Fruit fly (Drosophila melanogaster) whole organism, embryonic: ENCODE data around the gene CG43850.

Experiments used
- C15 ChIP-seq: fragments of 200-800 bp; sonication (Bioruptor generic); IDR thresholded peaks from 3 replicates; pipeline ENCODE4 v1.3.6; 2022; ENCODE audit warnings: missing biosample characterization, missing genetic modification characterization
- CG10321 ChIP-seq: fragments of 200-800 bp; sonication (Bioruptor generic); IDR thresholded peaks from 2 replicates; pipeline ENCODE4 v1.3.6; 2022; ENCODE audit warnings: missing biosample characterization, missing genetic modification characterization
- CG11093 ChIP-seq: fragments of 200-800 bp; sonication (Bioruptor generic); IDR thresholded peaks from 3 replicates; pipeline ENCODE4 v1.3.6; 2022; ENCODE audit warnings: missing biosample characterization, missing genetic modification characterization
- CG13624 ChIP-seq: fragments of 200-800 bp; sonication (Bioruptor generic); optimal IDR thresholded peaks from 2 replicates; lab custom pipeline; 2016; ENCODE audit warnings: missing biosample characterization, missing genetic modification characterization
- CG14014 ChIP-seq: fragments of 200-800 bp; sonication (Bioruptor generic); IDR thresholded peaks from 2 replicates; pipeline ENCODE4 v1.3.6; 2022; ENCODE audit warnings: missing biosample characterization, missing genetic modification characterization
- CG14441 ChIP-seq: fragments of 200-800 bp; sonication (Bioruptor generic); IDR thresholded peaks from 2 replicates; pipeline ENCODE4 v1.3.6; 2022; ENCODE audit warnings: missing biosample characterization, missing genetic modification characterization
- CG17359 ChIP-seq: fragments of 200-800 bp; sonication (Bioruptor generic); optimal IDR thresholded peaks from 3 replicates; lab custom pipeline; 2018; ENCODE audit warnings: missing biosample characterization, mild to moderate bottlenecking, missing genetic modification characterization, moderate library complexity
- CG18262 ChIP-seq: fragments of 200-800 bp; optimal IDR thresholded peaks from 3 replicates; lab custom pipeline; 2019; ENCODE audit warnings: missing biosample characterization, mild to moderate bottlenecking, missing genetic modification characterization, moderate library complexity
- CG18599 ChIP-seq: fragments of 200-800 bp; sonication (Bioruptor generic); optimal IDR thresholded peaks from 3 replicates; lab custom pipeline; 2017; ENCODE audit warnings: missing biosample characterization, missing genetic modification characterization, mild to moderate bottlenecking, moderate library complexity, missing genetic modification reagents
- CG2129 ChIP-seq: fragments of 200-800 bp; sonication (Bioruptor generic); IDR thresholded peaks from 2 replicates; pipeline ENCODE4 v1.3.6; 2022; ENCODE audit warnings: missing biosample characterization, missing genetic modification characterization; ENCODE audit not compliant: partially characterized antibody
- CG2712 ChIP-seq: fragments of 200-800 bp; optimal IDR thresholded peaks from 3 replicates; lab custom pipeline; 2019; ENCODE audit warnings: missing biosample characterization, mild to moderate bottlenecking, missing genetic modification characterization, moderate library complexity
- CG3065 ChIP-seq: fragments of 200-800 bp; sonication (Bioruptor generic); optimal IDR thresholded peaks from 2 replicates; lab custom pipeline; 2016; ENCODE audit warnings: missing biosample characterization, missing genetic modification characterization
- CG32767 ChIP-seq: fragments of 200-800 bp; sonication (Bioruptor generic); IDR thresholded peaks from 2 replicates; pipeline ENCODE4 v1.3.6; 2022; ENCODE audit warnings: missing biosample characterization, missing genetic modification characterization
- CG33557 ChIP-seq: fragments of 200-800 bp; sonication (Bioruptor generic); optimal IDR thresholded peaks from 2 replicates; lab custom pipeline; 2019; ENCODE audit warnings: missing biosample characterization, mild to moderate bottlenecking, missing genetic modification characterization, moderate library complexity
- CG34422 ChIP-seq: fragments of 200-800 bp; sonication (Bioruptor generic); IDR thresholded peaks from 3 replicates; pipeline ENCODE4 v1.3.6; 2022; ENCODE audit warnings: missing biosample characterization, missing genetic modification characterization
- CG3726 ChIP-seq: fragments of 200-800 bp; sonication (Bioruptor generic); IDR thresholded peaks from 3 replicates; pipeline ENCODE4, ENCODE4 v1.3.6; 2022; ENCODE audit warnings: missing biosample characterization, missing genetic modification characterization
- CG3838 ChIP-seq: fragments of 200-800 bp; sonication (Bioruptor generic); optimal IDR thresholded peaks from 3 replicates; lab custom pipeline; 2016; ENCODE audit warnings: missing biosample characterization, missing genetic modification characterization
- CG7786 ChIP-seq: fragments of 200-800 bp; sonication (Bioruptor generic); optimal IDR thresholded peaks from 2 replicates; lab custom pipeline; 2016; ENCODE audit warnings: missing biosample characterization, missing genetic modification characterization
- CG8089 ChIP-seq: fragments of 200-800 bp; sonication (Bioruptor generic); optimal IDR thresholded peaks from 3 replicates; lab custom pipeline; 2016; ENCODE audit warnings: missing biosample characterization, missing genetic modification characterization
- CG8290 ChIP-seq, 3 experiments: fragments of 200-800 bp; sonication (Bioruptor generic); optimal IDR thresholded peaks; 2 replicates each; lab custom pipeline; 2016 to 2019; ENCODE audit warnings: missing biosample characterization in 3 of 3, missing genetic modification characterization in 3 of 3, mild to moderate bottlenecking in 2 of 3, moderate library complexity in 1 of 3
- CG8944 ChIP-seq: fragments of 200-800 bp; sonication (Bioruptor generic); optimal IDR thresholded peaks from 3 replicates; lab custom pipeline; 2016; ENCODE audit warnings: missing biosample characterization, missing genetic modification characterization
- CG9437 ChIP-seq: fragments of 200-800 bp; sonication (Bioruptor generic); optimal IDR thresholded peaks from 2 replicates; lab custom pipeline; 2018; ENCODE audit warnings: missing biosample characterization, mild to moderate bottlenecking, missing genetic modification characterization
- CG9609 ChIP-seq: fragments of 200-800 bp; sonication (Bioruptor generic); optimal IDR thresholded peaks from 3 replicates; lab custom pipeline; 2016; ENCODE audit warnings: missing biosample characterization, missing genetic modification characterization
- Dref ChIP-seq: fragments of 200-800 bp; sonication (Bioruptor generic); IDR thresholded peaks from 2 replicates; pipeline ENCODE4 v1.3.6; 2022; ENCODE audit warnings: missing biosample characterization, missing genetic modification characterization
- Lhr ChIP-seq: fragments of 200-800 bp; sonication (Bioruptor generic); optimal IDR thresholded peaks from 3 replicates; lab custom pipeline; 2017; ENCODE audit warnings: mild to moderate bottlenecking, missing biosample characterization, missing genetic modification reagents, missing genetic modification characterization
- Lim3 ChIP-seq: fragments of 200-800 bp; sonication (Bioruptor generic); IDR thresholded peaks from 2 replicates; pipeline ENCODE4 v1.3.6; 2022; ENCODE audit warnings: missing biosample characterization, missing genetic modification characterization
- Myb ChIP-seq: fragments of 200-800 bp; sonication (Bioruptor generic); optimal IDR thresholded peaks from 2 replicates; lab custom pipeline; 2016; ENCODE audit warnings: missing biosample characterization, missing genetic modification characterization
- PHDP ChIP-seq: fragments of 200-800 bp; sonication (Bioruptor generic); optimal IDR thresholded peaks from 3 replicates; lab custom pipeline; 2018; ENCODE audit warnings: missing biosample characterization, mild to moderate bottlenecking, missing genetic modification characterization, moderate library complexity
- Scr ChIP-seq: fragments of 200-800 bp; sonication (Bioruptor generic); IDR thresholded peaks from 2 replicates; pipeline ENCODE4 v1.3.6; 2022; ENCODE audit warnings: missing biosample characterization, missing genetic modification characterization; ENCODE audit not compliant: partially characterized antibody
- aop ChIP-seq: fragments of 200-800 bp; sonication (Bioruptor generic); IDR thresholded peaks from 2 replicates; pipeline ENCODE4 v1.3.6; 2022; ENCODE audit warnings: missing biosample characterization, missing genetic modification characterization
- cg ChIP-seq: fragments of 200-800 bp; sonication (Bioruptor generic); optimal IDR thresholded peaks from 3 replicates; lab custom pipeline; 2019; ENCODE audit warnings: missing biosample characterization, mild to moderate bottlenecking, missing genetic modification characterization, moderate library complexity
- en ChIP-seq: fragments of 200-800 bp; sonication (Bioruptor generic); optimal IDR thresholded peaks from 2 replicates; lab custom pipeline; 2016; ENCODE audit warnings: missing biosample characterization, missing genetic modification characterization
- eve ChIP-seq, 2 experiments: fragments of >200 bp; optimal IDR thresholded peaks; 2 replicates each; lab custom pipeline; 2017; ENCODE audit warnings: missing biosample characterization in 2 of 2, missing genetic modification characterization in 2 of 2
- eyg ChIP-seq: fragments of 200-800 bp; sonication (Bioruptor generic); optimal IDR thresholded peaks from 3 replicates; lab custom pipeline; 2016; ENCODE audit warnings: missing biosample characterization, missing genetic modification characterization
- h ChIP-seq: fragments of >200 bp; optimal IDR thresholded peaks from 2 replicates; lab custom pipeline; 2017
- hkb ChIP-seq, 2 experiments: fragments of 200-800 bp in 1 of 2; fragments of >200 bp in 1 of 2; sonication (Bioruptor generic) in 1 of 2; IDR thresholded peaks in 1 of 2; optimal IDR thresholded peaks in 1 of 2; 2 replicates each; pipeline versions ENCODE4 v1.3.6 to Lab custom; 2017 to 2022; ENCODE audit warnings: missing biosample characterization in 1 of 2, missing genetic modification characterization in 1 of 2
- lab ChIP-seq: fragments of 200-800 bp; sonication (Bioruptor generic); optimal IDR thresholded peaks from 3 replicates; lab custom pipeline; 2017; ENCODE audit warnings: missing biosample characterization, missing genetic modification characterization, mild to moderate bottlenecking, moderate library complexity, missing genetic modification reagents
- prd ChIP-seq, 3 experiments: fragments of >200 bp in 2 of 3; fragments of 200-800 bp in 1 of 3; sonication (Bioruptor generic) in 1 of 3; optimal IDR thresholded peaks in 2 of 3; IDR thresholded peaks in 1 of 3; 2 replicates in 2 of 3; 3 replicates in 1 of 3; pipeline versions ENCODE4 v1.3.6 to Lab custom; 2017 to 2022; ENCODE audit warnings: missing biosample characterization in 1 of 3, missing genetic modification characterization in 1 of 3
- pros ChIP-seq: fragments of 200-800 bp; sonication (Bioruptor generic); optimal IDR thresholded peaks from 3 replicates; lab custom pipeline; 2019; ENCODE audit warnings: missing biosample characterization, mild to moderate bottlenecking, missing genetic modification characterization, moderate library complexity
- run ChIP-seq: fragments of 200-800 bp; sonication (Bioruptor generic); optimal IDR thresholded peaks from 3 replicates; lab custom pipeline; 2018; ENCODE audit warnings: missing biosample characterization, mild to moderate bottlenecking, missing genetic modification characterization
- sc ChIP-seq, 3 experiments: fragments of >200 bp in 2 of 3; fragments of 200-800 bp in 1 of 3; sonication (Bioruptor generic) in 1 of 3; optimal IDR thresholded peaks; 2 replicates in 2 of 3; 3 replicates in 1 of 3; lab custom pipeline; 2017; ENCODE audit warnings: mild to moderate bottlenecking in 1 of 3, missing biosample characterization in 1 of 3, missing genetic modification characterization in 1 of 3, missing genetic modification reagents in 1 of 3
- slbo ChIP-seq: fragments of 200-800 bp; sonication (Bioruptor generic); IDR thresholded peaks from 2 replicates; pipeline ENCODE4 v1.3.6; 2022; ENCODE audit warnings: missing biosample characterization, missing genetic modification characterization
- sna ChIP-seq: fragments of 200-800 bp; sonication (Bioruptor generic); IDR thresholded peaks from 2 replicates; pipeline ENCODE4 v1.3.6; 2022; ENCODE audit warnings: missing biosample characterization, missing genetic modification characterization; ENCODE audit not compliant: partially characterized antibody
- tin ChIP-seq: fragments of 200-800 bp; sonication (Bioruptor generic); optimal IDR thresholded peaks from 3 replicates; lab custom pipeline; 2016; ENCODE audit warnings: missing biosample characterization, missing genetic modification characterization
- toy ChIP-seq: fragments of 200-800 bp; sonication (Bioruptor generic); IDR thresholded peaks from 2 replicates; pipeline ENCODE4 v1.3.6; 2022; ENCODE audit warnings: missing biosample characterization, missing genetic modification characterization
- ttk ChIP-seq: fragments of 200-800 bp; sonication (Bioruptor generic); IDR thresholded peaks from 2 replicates; pipeline ENCODE4 v2.1.2; 2022; ENCODE audit warnings: missing biosample characterization, missing genetic modification characterization
- usp ChIP-seq: fragments of >200 bp; optimal IDR thresholded peaks from 2 replicates; lab custom pipeline; 2017; ENCODE audit warnings: missing biosample characterization, missing genetic modification characterization

Gene CG43850

DNA sequence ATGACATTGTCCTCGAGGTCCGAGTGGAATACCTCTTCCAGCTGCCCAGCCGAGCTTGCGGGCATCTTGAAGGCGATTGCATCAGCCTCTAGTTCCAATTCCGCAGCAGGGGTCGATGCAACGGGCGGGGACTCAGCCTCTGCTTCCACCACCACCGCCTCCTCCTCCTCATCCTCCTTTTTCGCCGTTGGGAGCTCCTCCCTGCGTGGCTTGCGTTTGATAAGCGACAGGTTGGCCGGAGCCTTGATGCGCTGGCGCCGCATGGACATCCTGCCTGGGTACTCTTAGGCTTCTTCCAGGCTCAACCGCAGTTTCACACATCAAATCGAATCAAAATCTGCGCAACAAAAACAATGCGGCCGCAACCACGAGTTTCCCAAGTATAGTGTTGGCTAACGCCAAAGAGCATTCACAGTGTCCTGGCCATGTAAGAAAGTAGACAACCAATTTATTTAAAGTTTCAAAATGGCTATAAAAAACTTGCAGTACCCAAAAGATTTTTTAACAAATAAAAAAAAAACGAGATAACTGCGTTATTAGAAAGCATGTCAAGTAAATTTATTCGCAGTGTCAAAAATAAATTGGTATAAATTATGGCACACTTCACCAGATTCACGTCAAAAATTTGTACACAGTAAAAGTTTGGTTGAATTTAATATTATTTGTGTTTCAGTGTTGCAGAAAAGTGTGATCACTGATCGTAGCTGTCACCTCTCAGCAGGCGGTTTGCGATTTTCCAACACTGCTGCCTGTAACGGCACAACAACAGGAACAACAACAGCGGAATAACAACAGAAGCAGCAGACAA is 41.6 kb upstream of the CG43850 start, which contains the start of the genes Bdp1 and CG6565 (continued):
- peak; percentile 97 for TF ChIP-seq CG11093 (GFP tag; lab: Robert Waterston, UW)
- TF ChIP-seq h, result no peak
- peak; percentile 95 for TF ChIP-seq CG18262 (tag; lab: Kevin White, UChicago)
- TF ChIP-seq hkb (optimal IDR thresholded peaks at IDR 0.05; lab: Kevin White, UChicago), result peak; percentile 91
- TF ChIP-seq hkb (GFP tag; IDR thresholded peaks at IDR 0.05; lab: Robert Waterston, UW), result peak; percentile 93
- peak; percentile 99 for TF ChIP-seq CG8944 (GFP tag; lab: Kevin White, UChicago)
- TF ChIP-seq PHDP (tag; lab: Kevin White, UChicago), result peak; percentile 95
- TF ChIP-seq sna (GFP tag; lab: Robert Waterston, UW), result no peak
- peak; percentile 99 for TF ChIP-seq CG13624 (GFP tag; lab: Kevin White, UChicago)
- TF ChIP-seq sc (optimal IDR thresholded peaks at IDR 0.05; lab: Kevin White, UChicago), result no peak
- TF ChIP-seq sc (GFP tag; optimal IDR thresholded peaks at IDR 0.05; lab: Kevin White, UChicago), result peak; percentile 97
- TF ChIP-seq lab (GFP tag; lab: Kevin White, UChicago), result peak; percentile 97
- TF ChIP-seq ttk (GFP tag; lab: Robert Waterston, UW), result peak; percentile 91
- peak; percentile 88 for TF ChIP-seq CG32767 (GFP tag; lab: Robert Waterston, UW)
- peak; percentile 96 for TF ChIP-seq CG33557 (GFP tag; lab: Kevin White, UChicago)
- TF ChIP-seq en (GFP tag; lab: Kevin White, UChicago), result peak; percentile 94
- TF ChIP-seq Lim3, result peak; percentile 84
- peak; percentile 93 for TF ChIP-seq Lhr
- TF ChIP-seq CG10321 (GFP tag; lab: Robert Waterston, UW), result peak; percentile 58; the same call in 1 of the 2 replicates
- no peak for TF ChIP-seq CG2129
- peak; percentile 95 for TF ChIP-seq CG3838 (GFP tag; lab: Kevin White, UChicago)
- TF ChIP-seq CG14441, result peak; percentile 95
- peak; percentile 94 for TF ChIP-seq Myb (GFP tag; lab: Kevin White, UChicago)
- peak; percentile 95 for TF ChIP-seq CG17359 (tag; lab: Kevin White, UChicago)
- no peak for TF ChIP-seq aop (GFP tag; lab: Robert Waterston, UW)
- no peak for TF ChIP-seq prd (optimal IDR thresholded peaks at IDR 0.05; lab: Kevin White, UChicago)
- TF ChIP-seq prd (GFP tag; IDR thresholded peaks at IDR 0.05; lab: Robert Waterston, UW), result peak; percentile 98
- TF ChIP-seq Scr (GFP tag; lab: Robert Waterston, UW), result peak; percentile 48; the same call in 1 of the 2 replicates
- peak; percentile 98 for TF ChIP-seq slbo (GFP tag; lab: Robert Waterston, UW)
- TF ChIP-seq C15 (GFP tag; lab: Robert Waterston, UW), result peak; percentile 86
- peak; percentile 95 for TF ChIP-seq CG14014 (GFP tag; lab: Robert Waterston, UW)
- peak; percentile 89; the same call in 2 of the 3 replicates for TF ChIP-seq CG3726 (GFP tag; lab: Robert Waterston, UW)
- peak; percentile 96 for TF ChIP-seq CG3065 (GFP tag; lab: Kevin White, UChicago)
- TF ChIP-seq Dref (GFP tag; lab: Robert Waterston, UW), result peak; percentile 26; the same call in 1 of the 2 replicates
- peak; percentile 98 for TF ChIP-seq CG8089 (GFP tag; lab: Kevin White, UChicago)
- TF ChIP-seq toy, result peak; percentile 78
- TF ChIP-seq tin, result peak; percentile 98
- no peak for TF ChIP-seq cg (GFP tag; lab: Kevin White, UChicago)
- peak; percentile 99 for TF ChIP-seq CG9609
- peak; percentile 96 for TF ChIP-seq CG2712
- TF ChIP-seq CG7786 (GFP tag; lab: Kevin White, UChicago), result peak; percentile 99
- TF ChIP-seq eve (GFP tag; optimal IDR thresholded peaks at IDR 0.05; lab: Kevin White, UChicago), result peak in 1 of 2 experiments; percentile 90
- peak; percentile 82 for TF ChIP-seq run (tag; lab: Kevin White, UChicago)
- TF ChIP-seq usp, result no peak
- peak; percentile 95 for TF ChIP-seq eyg (GFP tag; lab: Kevin White, UChicago)
- peak; percentile 96 for TF ChIP-seq CG34422
- peak; percentile 100 for TF ChIP-seq CG8290 (GFP tag; optimal IDR thresholded peaks at IDR 0.05; lab: Kevin White, UChicago)
- TF ChIP-seq CG8290 (tag; optimal IDR thresholded peaks at IDR 0.05; lab: Kevin White, UChicago), result peak; percentile 87 to 99
- TF ChIP-seq CG9437 (GFP tag; lab: Kevin White, UChicago), result peak; percentile 94
- TF ChIP-seq CG18599 (GFP tag; lab: Kevin White, UChicago), result peak; percentile 95
- TF ChIP-seq pros (GFP tag; lab: Kevin White, UChicago), result peak; percentile 45
